Worm (Caenorhabditis elegans): ENCODE results near the gene snpc-3.4.

ce11 chrIII:4017527-4017926, 2.3 kb upstream of the snpc-3.4 start, which contains the start of gene tbb-2:
- no peak for TF ChIP-seq lin-15B (tag; optimal IDR thresholded peaks at IDR 0.05)
- no peak for TF ChIP-seq alr-1 (tag; optimal IDR thresholded peaks at IDR 0.05; ENCODE audit: borderline replicate concordance)
- no peak for TF ChIP-seq rnt-1 (tag; optimal IDR thresholded peaks at IDR 0.05)
- TF ChIP-seq nhr-77 (tag; optimal IDR thresholded peaks at IDR 0.05), result no peak
- no peak for TF ChIP-seq jun-1 (tag; optimal IDR thresholded peaks at IDR 0.05)
- TF ChIP-seq pqm-1 (tag; optimal IDR thresholded peaks at IDR 0.05), result no peak
- no peak for TF ChIP-seq dpl-1 (GFP tag; optimal IDR thresholded peaks at IDR 0.05)
